Fruit fly (Drosophila melanogaster): Measurements from ENCODE around the gene CG34280.

CG34280 gene

DNA sequence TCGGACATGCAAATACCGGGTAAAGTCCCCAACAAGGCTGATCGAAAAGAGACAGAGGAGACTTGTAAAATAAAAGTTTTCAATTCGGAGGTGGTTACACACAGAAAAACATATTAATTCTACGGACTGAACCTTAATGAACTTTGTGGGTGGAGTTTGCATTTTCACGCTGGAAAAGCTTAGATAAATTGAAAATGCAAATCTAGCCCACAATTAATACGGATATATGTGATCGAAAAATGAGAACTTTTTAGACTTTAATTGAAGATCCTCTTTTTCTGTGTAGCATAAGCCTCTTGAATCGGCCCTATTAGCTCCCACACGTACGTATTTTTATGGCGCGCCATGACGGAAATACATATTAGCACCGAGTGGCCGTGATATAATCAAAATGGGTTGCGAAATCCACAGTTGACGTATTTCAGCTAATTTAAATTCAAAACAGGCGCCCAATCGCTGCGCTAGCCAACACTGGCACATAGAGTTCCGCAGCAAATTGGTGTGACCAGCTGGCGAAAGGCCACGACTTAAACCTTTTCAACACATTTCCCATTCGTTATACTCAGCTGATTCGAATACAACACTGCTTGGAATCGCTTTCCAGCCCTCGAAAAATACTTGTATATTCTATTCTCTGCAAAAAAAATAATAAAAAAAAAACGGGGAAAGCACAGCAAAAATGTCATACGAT lies 18.0 kb downstream of the CG34280 start (continued):
- TF ChIP-seq HLH4C (GFP tag; IDR thresholded peaks at IDR 0.05; ENCODE audit: partially characterized antibody) (no peak), Dip2 (GFP tag; IDR thresholded peaks at IDR 0.05) (no peak), BtbVII (GFP tag; optimal IDR thresholded peaks at IDR 0.05) (peak; percentile 31), CG6689 (GFP tag; IDR thresholded peaks at IDR 0.05) (peak; percentile 56; the same call in 1 of the 2 replicates), kay (GFP tag; optimal IDR thresholded peaks at IDR 0.05) (peak; percentile 28), CG10462 (GFP tag; optimal IDR thresholded peaks at IDR 0.05) (no peak), trem (tag; optimal IDR thresholded peaks at IDR 0.05) (peak; percentile 51), Xbp1 (GFP tag; optimal IDR thresholded peaks at IDR 0.05) (peak; percentile 76), sens (GFP tag) (peak; percentile 90), CG2129 (GFP tag; IDR thresholded peaks at IDR 0.05; ENCODE audit: partially characterized antibody) (no peak), CG14860 (GFP tag; IDR thresholded peaks at IDR 0.05; ENCODE audit: partially characterized antibody) (no peak), Jarid2 (GFP tag; optimal IDR thresholded peaks at IDR 0.05) (peak; percentile 28), CG3726 (GFP tag; IDR thresholded peaks at IDR 0.05) (no peak), CG18476 (GFP tag; optimal IDR thresholded peaks at IDR 0.05) (no peak), nerfin-1 (tag; optimal IDR thresholded peaks at IDR 0.05) (peak; percentile 49), twi (tag; optimal IDR thresholded peaks at IDR 0.05) (peak; percentile 26), Adf1 (GFP tag; IDR thresholded peaks at IDR 0.05) (peak; percentile 42; the same call in 1 of the 2 replicates), CG11723 (GFP tag; optimal IDR thresholded peaks at IDR 0.05) (no peak), odd (GFP tag; optimal IDR thresholded peaks at IDR 0.05) (peak; percentile 56), sim (GFP tag; IDR thresholded peaks at IDR 0.05) (no peak), crol (GFP tag; IDR thresholded peaks at IDR 0.05) (no peak), CG4282 (GFP tag; optimal IDR thresholded peaks at IDR 0.05) (peak; percentile 66), Mes4 (GFP tag; optimal IDR thresholded peaks at IDR 0.05) (peak; percentile 65), CG42726 (GFP tag; IDR thresholded peaks at IDR 0.05; ENCODE audit: partially characterized antibody) (no peak), Atf3 (GFP tag; optimal IDR thresholded peaks at IDR 0.05) (no peak), Sox100B (GFP tag; optimal IDR thresholded peaks at IDR 0.05) (peak; percentile 33), ewg (GFP tag; optimal IDR thresholded peaks at IDR 0.05) (peak; percentile 44), insv (GFP tag; optimal IDR thresholded peaks at IDR 0.05) (peak in 1 of 2 experiments; percentile 36), CG12659 (GFP tag; optimal IDR thresholded peaks at IDR 0.05) (peak; percentile 81), CG4707 (GFP tag; optimal IDR thresholded peaks at IDR 0.05) (no peak), crc (GFP tag; optimal IDR thresholded peaks at IDR 0.05) (peak; percentile 38), Optix (GFP tag; IDR thresholded peaks at IDR 0.05) (0 out of 3 replicates have a peak, but pooled peaks have one; percentile 24), CG10147 (GFP tag; optimal IDR thresholded peaks at IDR 0.05) (no peak), CG12236 (GFP tag; optimal IDR thresholded peaks at IDR 0.05) (no peak), Dip3 (GFP tag; optimal IDR thresholded peaks at IDR 0.05) (peak; percentile 32), vnd (GFP tag; IDR thresholded peaks at IDR 0.05; ENCODE audit: partially characterized antibody) (no peak), cas (GFP tag; IDR thresholded peaks at IDR 0.05) (no peak), CG5245 (GFP tag; optimal IDR thresholded peaks at IDR 0.05) (peak; percentile 35), C15 (GFP tag; IDR thresholded peaks at IDR 0.05) (no peak), Ssrp (tag; optimal IDR thresholded peaks at IDR 0.05) (no peak), br (optimal IDR thresholded peaks at IDR 0.05) (no peak), B-H1 (GFP tag; IDR thresholded peaks at IDR 0.05) (no peak; the same call in 2 of the 3 replicates), Nf-YA (GFP tag; IDR thresholded peaks at IDR 0.05) (no peak; the same call in 1 of the 2 replicates), D19A (tag; optimal IDR thresholded peaks at IDR 0.05) (peak; percentile 12), psq (GFP tag; optimal IDR thresholded peaks at IDR 0.05) (no peak), CG14441 (GFP tag; IDR thresholded peaks at IDR 0.05) (peak; percentile 63), CG7987 (GFP tag; optimal IDR thresholded peaks at IDR 0.05) (peak; percentile 65), CG5953 (GFP tag; IDR thresholded peaks at IDR 0.05) (no peak), Nf-YB (GFP tag; optimal IDR thresholded peaks at IDR 0.05) (no peak), CG8924 (tag; optimal IDR thresholded peaks at IDR 0.05) (peak; percentile 33)
